2 fruit fly cellular contexts compared by ENCODE assay signal in the genomic region with DNA sequence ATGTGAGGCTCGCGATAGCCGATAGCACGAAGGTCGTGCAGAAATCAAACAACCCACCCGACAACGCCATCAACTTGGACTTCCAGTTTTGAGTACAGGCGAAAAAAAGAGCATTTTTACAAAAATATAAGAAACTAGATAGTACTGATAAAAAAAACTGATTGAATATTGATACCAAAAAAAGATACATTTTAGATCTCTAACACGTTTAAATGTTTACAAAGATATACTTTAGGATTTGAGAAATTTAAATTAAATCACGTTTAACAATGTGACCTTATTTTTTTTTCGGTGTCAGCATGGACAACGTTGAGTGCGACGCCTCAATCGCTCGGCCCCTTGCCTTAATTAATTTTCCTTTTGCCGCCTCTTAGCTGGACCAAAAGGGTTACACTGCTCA.
TF ChIP-seq lines count a peak whose summit lies in the region.

No protein-coding gene starts in this region.

TF ChIP-seq in whole organism, prepupa, 60 proteins besides CTCF, POLR2A, EP300 and RAD21 (continued from another document):
- TF ChIP-seq Hr39 (GFP tag; optimal IDR thresholded peaks at IDR 0.05; lab: Kevin White, UChicago) = peak; percentile 55
- TF ChIP-seq CG3032 (tag; optimal IDR thresholded peaks at IDR 0.05; lab: Kevin White, UChicago) = peak; percentile 48
- peak; percentile 48 for TF ChIP-seq Eip75B (GFP tag; optimal IDR thresholded peaks at IDR 0.05; lab: Kevin White, UChicago)
- no peak for TF ChIP-seq dac (GFP tag; optimal IDR thresholded peaks at IDR 0.05; lab: Kevin White, UChicago)
- TF ChIP-seq CG10631 (GFP tag; optimal IDR thresholded peaks at IDR 0.05; lab: Kevin White, UChicago) = peak; percentile 55
- peak; percentile 8 for TF ChIP-seq Ets21C (GFP tag; optimal IDR thresholded peaks at IDR 0.05; lab: Kevin White, UChicago)
- peak; percentile 65 for TF ChIP-seq topi (GFP tag; optimal IDR thresholded peaks at IDR 0.05; lab: Kevin White, UChicago)
- TF ChIP-seq Lpt (GFP tag; optimal IDR thresholded peaks at IDR 0.05; lab: Kevin White, UChicago) = no peak
- peak; percentile 50 for TF ChIP-seq CG6808 (GFP tag; optimal IDR thresholded peaks at IDR 0.05; lab: Kevin White, UChicago)
- no peak for TF ChIP-seq eg (GFP tag; IDR thresholded peaks at IDR 0.05; lab: Robert Waterston, UW)
- TF ChIP-seq Eip93F (GFP tag; optimal IDR thresholded peaks at IDR 0.05; lab: Kevin White, UChicago) = no peak
- peak; percentile 68 for TF ChIP-seq Ets96B (tag; optimal IDR thresholded peaks at IDR 0.05; lab: Kevin White, UChicago)
- peak; percentile 26 for TF ChIP-seq dsx (GFP tag; optimal IDR thresholded peaks at IDR 0.05; lab: Kevin White, UChicago; ENCODE audit: poor library complexity, severe bottlenecking)
- TF ChIP-seq CG32006 (GFP tag; optimal IDR thresholded peaks at IDR 0.05; lab: Kevin White, UChicago) = peak; percentile 23
- peak; percentile 57 for TF ChIP-seq acj6 (GFP tag; optimal IDR thresholded peaks at IDR 0.05; lab: Kevin White, UChicago)
- peak; percentile 60; the same call in 1 of the 3 replicates for TF ChIP-seq CG6163 (GFP tag; IDR thresholded peaks at IDR 0.05; lab: Robert Waterston, UW)
- peak; percentile 62 for TF ChIP-seq CG6792 (GFP tag; optimal IDR thresholded peaks at IDR 0.05; lab: Kevin White, UChicago)
- TF ChIP-seq Sox14 (GFP tag; optimal IDR thresholded peaks at IDR 0.05; lab: Kevin White, UChicago) = peak; percentile 65
- TF ChIP-seq Sox102F (GFP tag; optimal IDR thresholded peaks at IDR 0.05; lab: Kevin White, UChicago) = peak; percentile 56
- peak; percentile 25 for TF ChIP-seq vri (GFP tag; optimal IDR thresholded peaks at IDR 0.05; lab: Kevin White, UChicago)
- TF ChIP-seq Smox (GFP tag; optimal IDR thresholded peaks at IDR 0.05; lab: Kevin White, UChicago) = peak; percentile 60
- peak; percentile 51 for TF ChIP-seq CG8632 (GFP tag; optimal IDR thresholded peaks at IDR 0.05; lab: Kevin White, UChicago)
- TF ChIP-seq OdsH (GFP tag; optimal IDR thresholded peaks at IDR 0.05; lab: Kevin White, UChicago) = peak; percentile 50
- TF ChIP-seq CG11762 (GFP tag; optimal IDR thresholded peaks at IDR 0.05; lab: Kevin White, UChicago; ENCODE audit: insufficient read depth) = peak; percentile 25
- TF ChIP-seq CG34406 (GFP tag; optimal IDR thresholded peaks at IDR 0.05; lab: Kevin White, UChicago) = peak; percentile 55
- peak; percentile 51 for TF ChIP-seq pdm3 (GFP tag; optimal IDR thresholded peaks at IDR 0.05; lab: Kevin White, UChicago)
- no peak for TF ChIP-seq Gug (GFP tag; IDR thresholded peaks at IDR 0.05; lab: Robert Waterston, UW)
- no peak for TF ChIP-seq CG4318 (GFP tag; optimal IDR thresholded peaks at IDR 0.05; lab: Kevin White, UChicago)
- TF ChIP-seq net (GFP tag; optimal IDR thresholded peaks at IDR 0.05; lab: Kevin White, UChicago) = peak; percentile 28
- TF ChIP-seq CG7368 (GFP tag; optimal IDR thresholded peaks at IDR 0.05; lab: Kevin White, UChicago) = peak; percentile 10
- TF ChIP-seq CG11902 (GFP tag; optimal IDR thresholded peaks at IDR 0.05; lab: Kevin White, UChicago) = no peak
- peak; percentile 64 for TF ChIP-seq CG3919 (GFP tag; optimal IDR thresholded peaks at IDR 0.05; lab: Kevin White, UChicago)
- TF ChIP-seq Hr4 (GFP tag; optimal IDR thresholded peaks at IDR 0.05; lab: Kevin White, UChicago) = peak; percentile 26
- peak; percentile 20 for TF ChIP-seq CG6854 (GFP tag; optimal IDR thresholded peaks at IDR 0.05; lab: Kevin White, UChicago)
- peak in 1 of 2 experiments; percentile 6 for TF ChIP-seq salr (GFP tag; optimal IDR thresholded peaks at IDR 0.05; lab: Kevin White, UChicago)
- TF ChIP-seq cyc (GFP tag; optimal IDR thresholded peaks at IDR 0.05; lab: Kevin White, UChicago) = peak; percentile 52
- TF ChIP-seq lz (GFP tag; optimal IDR thresholded peaks at IDR 0.05; lab: Kevin White, UChicago) = peak; percentile 43

TF ChIP-seq in whole organism, wandering third instar larva, 38 proteins besides CTCF, POLR2A, EP300 and RAD21 (continued from another document):
- TF ChIP-seq lola (GFP tag; optimal IDR thresholded peaks at IDR 0.05; lab: Kevin White, UChicago) (no peak), psq (GFP tag; optimal IDR thresholded peaks at IDR 0.05; lab: Kevin White, UChicago) (peak; percentile 34), Dfd (GFP tag; optimal IDR thresholded peaks at IDR 0.05; lab: Kevin White, UChicago) (no peak), Hr83 (GFP tag; optimal IDR thresholded peaks at IDR 0.05; lab: Kevin White, UChicago; ENCODE audit: poor library complexity, severe bottlenecking) (no peak), sage (GFP tag; optimal IDR thresholded peaks at IDR 0.05; lab: Kevin White, UChicago) (no peak), HLH106 (tag; optimal IDR thresholded peaks at IDR 0.05; lab: Kevin White, UChicago) (peak; percentile 25), ey (GFP tag; optimal IDR thresholded peaks at IDR 0.05; lab: Kevin White, UChicago) (peak; percentile 69), GATAd (GFP tag; optimal IDR thresholded peaks at IDR 0.05; lab: Kevin White, UChicago) (no peak), foxo (GFP tag; optimal IDR thresholded peaks at IDR 0.05; lab: Kevin White, UChicago) (peak in 1 of 2 experiments; percentile 59), pan (optimal IDR thresholded peaks at IDR 0.05; lab: Kevin White, UChicago) (no peak)
